Worm (Caenorhabditis elegans): ENCODE measurements around the gene C01F6.14.

- TF ChIP-seq snu-23 (GFP tag; optimal IDR thresholded peaks at IDR 0.05): no peak
- no peak for TF ChIP-seq pqm-1 (tag; optimal IDR thresholded peaks at IDR 0.05)
- TF ChIP-seq unc-62 (GFP tag; optimal IDR thresholded peaks at IDR 0.05): no peak
- no peak for TF ChIP-seq fkh-10 (GFP tag; optimal IDR thresholded peaks at IDR 0.05)
- TF ChIP-seq nhr-12 (tag; optimal IDR thresholded peaks at IDR 0.05): no peak
Measured at ce11 chrIV:9112019-9112418, 8.1 kb upstream of the C01F6.14 start.

Data from whole organism, L1 larva.